Worm (Caenorhabditis elegans): Measurements from ENCODE around the gene srh-63.

- TF ChIP-seq him-1 (tag; optimal IDR thresholded peaks at IDR 0.05), result no peak
- no peak for TF ChIP-seq dao-5 (tag; optimal IDR thresholded peaks at IDR 0.05)
- no peak for TF ChIP-seq W03F9.2 (tag; optimal IDR thresholded peaks at IDR 0.05)
Observed at ce11 chrIV:14554788-14555187, 31.1 kb downstream of the srh-63 start, which contains the start of gene Y57G11B.6.
